Fruit fly (Drosophila melanogaster) whole organism, embryonic: ENCODE measurements around the gene PAN3.

Source experiments
- Atf3 ChIP-seq: fragments of 200-800 bp; sonication (Bioruptor generic); optimal IDR thresholded peaks from 3 replicates; lab custom pipeline; 2016; ENCODE audit warnings: missing biosample characterization, missing genetic modification characterization
- CG11456 ChIP-seq: fragments of 200-800 bp; sonication (Bioruptor generic); IDR thresholded peaks from 3 replicates; pipeline ENCODE4 v1.3.6; 2022; ENCODE audit warnings: missing biosample characterization, missing genetic modification characterization
- CG13624 ChIP-seq: fragments of 200-800 bp; sonication (Bioruptor generic); optimal IDR thresholded peaks from 2 replicates; lab custom pipeline; 2016; ENCODE audit warnings: missing biosample characterization, missing genetic modification characterization
- CG13894 ChIP-seq: fragments of 200-800 bp; sonication (Bioruptor generic); optimal IDR thresholded peaks from 3 replicates; lab custom pipeline; 2018; ENCODE audit warnings: missing biosample characterization, mild to moderate bottlenecking, missing genetic modification characterization, moderate library complexity
- CG16863 ChIP-seq: fragments of 200-800 bp; sonication (Bioruptor generic); optimal IDR thresholded peaks from 3 replicates; lab custom pipeline; 2016; ENCODE audit warnings: missing biosample characterization, missing genetic modification characterization
- CG1832 ChIP-seq: fragments of 200-800 bp; sonication (Bioruptor generic); optimal IDR thresholded peaks from 2 replicates; lab custom pipeline; 2017; ENCODE audit warnings: missing biosample characterization, mild to moderate bottlenecking, missing genetic modification characterization, inconsistent platforms
- CG2712 ChIP-seq: fragments of 200-800 bp; optimal IDR thresholded peaks from 3 replicates; lab custom pipeline; 2019; ENCODE audit warnings: missing biosample characterization, mild to moderate bottlenecking, missing genetic modification characterization, moderate library complexity
- CG32772 ChIP-seq: fragments of 200-800 bp; sonication (Bioruptor generic); IDR thresholded peaks from 2 replicates; pipeline ENCODE4 v1.3.6; 2022; ENCODE audit warnings: missing biosample characterization, missing genetic modification characterization
- CG3995 ChIP-seq: fragments of 200-800 bp; sonication (Bioruptor generic); optimal IDR thresholded peaks from 3 replicates; lab custom pipeline; 2016; ENCODE audit warnings: missing biosample characterization, missing genetic modification characterization
- CG4328 ChIP-seq: fragments of 200-800 bp; sonication (Bioruptor generic); optimal IDR thresholded peaks from 3 replicates; lab custom pipeline; 2017; ENCODE audit warnings: missing biosample characterization, missing genetic modification reagents, missing genetic modification characterization
- CG5245 ChIP-seq: fragments of 200-800 bp; sonication (Bioruptor generic); optimal IDR thresholded peaks from 3 replicates; lab custom pipeline; 2016; ENCODE audit warnings: missing biosample characterization, missing genetic modification characterization
- CG5953 ChIP-seq: fragments of 200-800 bp; sonication (Bioruptor generic); IDR thresholded peaks from 2 replicates; pipeline ENCODE4 v1.3.6; 2022; ENCODE audit warnings: missing biosample characterization, missing genetic modification characterization
- CG6272 ChIP-seq: fragments of 200-800 bp; sonication (Bioruptor generic); IDR thresholded peaks from 2 replicates; pipeline ENCODE4 v1.3.6; 2022; ENCODE audit warnings: missing biosample characterization, missing genetic modification characterization
- CG7357 ChIP-seq: fragments of 200-800 bp; sonication (Bioruptor generic); IDR thresholded peaks from 3 replicates; pipeline ENCODE4 v1.3.6; 2022; ENCODE audit warnings: missing biosample characterization, missing genetic modification characterization
- CG7786 ChIP-seq: fragments of 200-800 bp; sonication (Bioruptor generic); optimal IDR thresholded peaks from 2 replicates; lab custom pipeline; 2016; ENCODE audit warnings: missing biosample characterization, missing genetic modification characterization
- CG7987 ChIP-seq: fragments of 200-800 bp; sonication (Bioruptor generic); optimal IDR thresholded peaks from 2 replicates; lab custom pipeline; 2018; ENCODE audit warnings: missing biosample characterization, mild to moderate bottlenecking, missing genetic modification characterization, moderate library complexity
- CG8290 ChIP-seq, 3 experiments: fragments of 200-800 bp; sonication (Bioruptor generic); optimal IDR thresholded peaks; 2 replicates each; lab custom pipeline; 2016 to 2019; ENCODE audit warnings: missing biosample characterization in 3 of 3, missing genetic modification characterization in 3 of 3, mild to moderate bottlenecking in 2 of 3, moderate library complexity in 1 of 3
- Camta ChIP-seq: fragments of 200-800 bp; sonication (Bioruptor generic); optimal IDR thresholded peaks from 2 replicates; lab custom pipeline; 2016; ENCODE audit warnings: missing biosample characterization, missing genetic modification characterization
- Chrac-16 ChIP-seq: fragments of 200-800 bp; sonication (Bioruptor generic); optimal IDR thresholded peaks from 3 replicates; lab custom pipeline; 2016; ENCODE audit warnings: missing biosample characterization, missing genetic modification characterization
- Deaf1 ChIP-seq: fragments of 200-800 bp; optimal IDR thresholded peaks from 3 replicates; lab custom pipeline; 2019; ENCODE audit warnings: missing biosample characterization, mild to moderate bottlenecking, missing genetic modification characterization, moderate library complexity
- Dref ChIP-seq: fragments of 200-800 bp; sonication (Bioruptor generic); IDR thresholded peaks from 2 replicates; pipeline ENCODE4 v1.3.6; 2022; ENCODE audit warnings: missing biosample characterization, missing genetic modification characterization
- Drgx ChIP-seq: fragments of 200-800 bp; sonication (Bioruptor generic); IDR thresholded peaks from 2 replicates; pipeline ENCODE4 v1.3.6; 2022; ENCODE audit warnings: missing biosample characterization, missing genetic modification characterization
- ERR ChIP-seq: fragments of 200-800 bp; sonication (Bioruptor generic); optimal IDR thresholded peaks from 2 replicates; lab custom pipeline; 2016; ENCODE audit warnings: missing biosample characterization, missing genetic modification characterization
- Eip74EF ChIP-seq, 2 experiments: fragments of 200-800 bp in 1 of 2; fragments of >200 bp in 1 of 2; sonication (Bioruptor generic) in 1 of 2; optimal IDR thresholded peaks; 2 replicates each; lab custom pipeline; 2017 to 2019; ENCODE audit warnings: missing biosample characterization in 2 of 2, missing genetic modification characterization in 2 of 2, mild to moderate bottlenecking in 1 of 2, moderate library complexity in 1 of 2
- Fer2 ChIP-seq: fragments of 200-800 bp; sonication (Bioruptor generic); optimal IDR thresholded peaks from 2 replicates; lab custom pipeline; 2018; ENCODE audit warnings: missing biosample characterization, mild to moderate bottlenecking, missing genetic modification characterization, moderate library complexity
- Gug ChIP-seq: fragments of 200-800 bp; sonication (Bioruptor generic); IDR thresholded peaks from 4 replicates; pipeline ENCODE4 v1.3.6; 2022; ENCODE audit warnings: missing biosample characterization, missing genetic modification characterization
- H15 ChIP-seq: fragments of 200-800 bp; sonication (Bioruptor generic); IDR thresholded peaks from 3 replicates; pipeline ENCODE4 v1.3.6; 2022; ENCODE audit warnings: missing biosample characterization, missing genetic modification characterization
- HmgD ChIP-seq: fragments of 200-800 bp; sonication (Bioruptor generic); optimal IDR thresholded peaks from 3 replicates; lab custom pipeline; 2016; ENCODE audit warnings: missing biosample characterization, missing genetic modification characterization
- Med ChIP-seq: fragments of 200-800 bp; sonication (Bioruptor generic); peaks from one replicate; lab custom pipeline; 2016; ENCODE audit warnings: missing biosample characterization, missing genetic modification characterization, mild to moderate bottlenecking, inconsistent platforms, moderate library complexity
- Six4 ChIP-seq: fragments of 200-800 bp; sonication (Bioruptor generic); optimal IDR thresholded peaks from 2 replicates; lab custom pipeline; 2016; ENCODE audit warnings: missing biosample characterization, missing genetic modification characterization
- Tbp ChIP-seq: fragments of >200 bp; optimal IDR thresholded peaks from 2 replicates; lab custom pipeline; 2018; ENCODE audit warnings: missing biosample characterization, missing genetic modification characterization
- ap ChIP-seq: fragments of 200-800 bp; sonication (Bioruptor generic); IDR thresholded peaks from 2 replicates; pipeline ENCODE4 v1.3.6; 2022; ENCODE audit warnings: missing biosample characterization, missing genetic modification characterization
- ase ChIP-seq: fragments of 200-800 bp; sonication (Bioruptor generic); IDR thresholded peaks from 3 replicates; pipeline ENCODE4 v1.3.6; 2022; ENCODE audit warnings: missing biosample characterization, missing genetic modification characterization
- crp ChIP-seq, 2 experiments: fragments of 200-800 bp; sonication (Bioruptor generic); optimal IDR thresholded peaks; 2 replicates in 1 of 2; 3 replicates in 1 of 2; lab custom pipeline; 2017; ENCODE audit warnings: missing biosample characterization in 2 of 2, missing genetic modification characterization in 2 of 2, mild to moderate bottlenecking in 1 of 2, moderate library complexity in 1 of 2
- cwo ChIP-seq: fragments of 200-800 bp; sonication (Bioruptor generic); optimal IDR thresholded peaks from 3 replicates; lab custom pipeline; 2017; ENCODE audit warnings: missing biosample characterization, missing genetic modification characterization, mild to moderate bottlenecking, moderate library complexity, missing genetic modification reagents
- dmrt99B ChIP-seq: fragments of 200-800 bp; sonication (Bioruptor generic); optimal IDR thresholded peaks from 2 replicates; lab custom pipeline; 2018; ENCODE audit warnings: missing biosample characterization, mild to moderate bottlenecking, missing genetic modification characterization, moderate library complexity
- dysf ChIP-seq: fragments of 200-800 bp; sonication (Bioruptor generic); IDR thresholded peaks from 3 replicates; pipeline ENCODE4 v1.3.6; 2022; ENCODE audit warnings: missing biosample characterization, missing genetic modification characterization
- hkb ChIP-seq, 2 experiments: fragments of 200-800 bp in 1 of 2; fragments of >200 bp in 1 of 2; sonication (Bioruptor generic) in 1 of 2; IDR thresholded peaks in 1 of 2; optimal IDR thresholded peaks in 1 of 2; 2 replicates each; pipeline versions ENCODE4 v1.3.6 to Lab custom; 2017 to 2022; ENCODE audit warnings: missing biosample characterization in 1 of 2, missing genetic modification characterization in 1 of 2
- insv ChIP-seq, 2 experiments: fragments of 200-800 bp; sonication (Bioruptor generic); optimal IDR thresholded peaks; 3 replicates each; lab custom pipeline; 2016 to 2018; ENCODE audit warnings: missing biosample characterization in 2 of 2, missing genetic modification characterization in 2 of 2
- inv ChIP-seq: fragments of 200-800 bp; sonication (Bioruptor generic); IDR thresholded peaks from 2 replicates; pipeline ENCODE4 v1.3.6; 2022; ENCODE audit warnings: missing biosample characterization, missing genetic modification characterization; ENCODE audit not compliant: partially characterized antibody
- lab ChIP-seq: fragments of 200-800 bp; sonication (Bioruptor generic); optimal IDR thresholded peaks from 3 replicates; lab custom pipeline; 2017; ENCODE audit warnings: missing biosample characterization, missing genetic modification characterization, mild to moderate bottlenecking, moderate library complexity, missing genetic modification reagents
- nau ChIP-seq: fragments of 200-800 bp; sonication (Bioruptor generic); optimal IDR thresholded peaks from 3 replicates; lab custom pipeline; 2017; ENCODE audit warnings: missing biosample characterization, mild to moderate bottlenecking, missing genetic modification characterization, missing genetic modification reagents
- onecut ChIP-seq: fragments of 200-800 bp; sonication (Bioruptor generic); IDR thresholded peaks from 2 replicates; pipeline ENCODE4 v1.3.6; 2022; ENCODE audit warnings: missing biosample characterization, missing genetic modification characterization
- peb ChIP-seq: fragments of 200-800 bp; sonication (Bioruptor generic); IDR thresholded peaks from 2 replicates; pipeline ENCODE4 v1.3.6; 2022; ENCODE audit warnings: missing biosample characterization, missing genetic modification characterization
- pita ChIP-seq: fragments of 200-800 bp; sonication (Bioruptor generic); optimal IDR thresholded peaks from 2 replicates; lab custom pipeline; 2017; ENCODE audit warnings: missing biosample characterization, mild to moderate bottlenecking, missing genetic modification characterization
- shn ChIP-seq: fragments of 200-800 bp; sonication (Bioruptor generic); optimal IDR thresholded peaks from 3 replicates; lab custom pipeline; 2016; ENCODE audit warnings: missing biosample characterization, missing genetic modification characterization
- ttk ChIP-seq: fragments of 200-800 bp; sonication (Bioruptor generic); IDR thresholded peaks from 2 replicates; pipeline ENCODE4 v2.1.2; 2022; ENCODE audit warnings: missing biosample characterization, missing genetic modification characterization
- vvl ChIP-seq: fragments of 200-800 bp; sonication (Bioruptor generic); IDR thresholded peaks from 2 replicates; pipeline ENCODE4 v1.3.6; 2022; ENCODE audit warnings: missing biosample characterization, missing genetic modification characterization
- wdn ChIP-seq: fragments of 200-800 bp; sonication (Bioruptor generic); IDR thresholded peaks from 2 replicates; pipeline ENCODE4 v1.3.6; 2022; ENCODE audit warnings: missing biosample characterization, missing genetic modification characterization
- zfh1 ChIP-seq: fragments of 200-800 bp; sonication (Bioruptor generic); IDR thresholded peaks from 3 replicates; pipeline ENCODE4 v1.3.6; 2022; ENCODE audit warnings: missing biosample characterization, missing genetic modification characterization

The PAN3 gene

DNA sequence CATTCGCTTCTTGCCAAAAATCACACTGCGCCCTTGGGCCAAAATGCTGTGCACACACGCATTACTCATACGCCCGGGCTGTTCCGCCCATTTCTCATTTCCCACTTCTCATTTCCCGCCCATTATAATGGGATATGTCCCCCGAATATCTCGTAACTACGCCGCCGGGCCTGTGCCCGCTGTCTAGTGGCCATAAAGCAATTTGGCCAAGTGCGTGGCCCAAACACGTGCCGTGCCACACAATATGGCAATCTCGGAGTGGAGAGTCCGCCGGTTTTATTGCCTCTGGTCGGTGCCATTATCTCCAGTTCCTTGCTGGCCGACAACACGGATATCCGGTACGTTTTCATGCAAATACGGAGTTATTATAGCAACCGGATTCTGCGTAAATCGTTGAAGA, 6.0 kb downstream of the PAN3 start (continued):
- TF ChIP-seq cwo (peak; percentile 57), Atf3 (GFP tag; lab: Kevin White, UChicago) (no peak), ase (GFP tag; lab: Robert Waterston, UW) (0 out of 3 replicates have a peak, but pooled peaks have one; percentile 27), Eip74EF (GFP tag; optimal IDR thresholded peaks at IDR 0.05; lab: Kevin White, UChicago) (no peak), CG2712 (tag; lab: Kevin White, UChicago) (no peak), pita (no peak), onecut (no peak), peb (no peak), Tbp (GFP tag; lab: Kevin White, UChicago) (no peak), CG5953 (GFP tag; lab: Robert Waterston, UW) (no peak), crp (GFP tag; optimal IDR thresholded peaks at IDR 0.05; lab: Kevin White, UChicago) (no peak), CG13894 (peak; percentile 34), Dref (GFP tag; lab: Robert Waterston, UW) (no peak), inv (GFP tag; lab: Robert Waterston, UW) (no peak), CG16863 (GFP tag; lab: Kevin White, UChicago) (no peak), CG8290 (GFP tag; optimal IDR thresholded peaks at IDR 0.05; lab: Kevin White, UChicago) (no peak), CG8290 (tag; optimal IDR thresholded peaks at IDR 0.05; lab: Kevin White, UChicago) (no peak), nau (GFP tag; lab: Kevin White, UChicago) (no peak), CG1832 (GFP tag; lab: Kevin White, UChicago) (no peak), lab (GFP tag; lab: Kevin White, UChicago) (no peak), CG4328 (no peak), CG7786 (GFP tag; lab: Kevin White, UChicago) (no peak), Chrac-16 (GFP tag; lab: Kevin White, UChicago) (no peak), Med (peak; percentile 64), Fer2 (tag; lab: Kevin White, UChicago) (no peak), CG6272 (no peak)

DNA sequence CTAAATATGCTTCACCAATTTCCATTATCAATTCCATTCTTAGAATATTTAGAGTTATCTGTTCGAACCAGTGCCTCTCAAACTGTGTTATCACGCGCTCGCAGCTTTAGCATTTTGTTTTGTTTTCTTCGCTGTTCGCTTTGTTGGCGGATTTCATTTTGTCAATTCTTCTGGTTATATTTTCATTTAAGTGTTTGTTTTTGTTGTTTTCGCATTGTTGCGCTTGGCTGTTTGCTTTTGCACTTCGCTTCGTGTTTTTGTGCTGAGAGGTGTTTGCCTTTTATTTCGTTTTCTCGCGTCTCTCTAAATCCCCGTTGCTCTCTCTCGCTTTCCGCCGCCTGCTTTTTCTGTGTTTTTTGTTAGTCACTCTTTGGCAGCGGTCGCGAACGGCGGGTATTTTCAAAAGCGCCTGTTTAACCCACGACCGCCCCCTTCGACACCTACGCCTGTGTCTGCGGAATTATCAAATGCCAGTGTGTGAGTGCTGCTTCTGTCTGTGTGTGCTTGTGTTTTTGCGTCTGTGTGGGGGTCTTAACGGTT, 6.7 kb downstream of the PAN3 start:
- TF ChIP-seq dmrt99B (tag; lab: Kevin White, UChicago) (peak; percentile 16), Drgx (peak; percentile 62), CG11456 (GFP tag; lab: Robert Waterston, UW) (peak; percentile 49; the same call in 2 of the 3 replicates), Deaf1 (tag; lab: Kevin White, UChicago) (peak; percentile 69), CG3995 (GFP tag; lab: Kevin White, UChicago) (peak; percentile 93), hkb (optimal IDR thresholded peaks at IDR 0.05; lab: Kevin White, UChicago) (no peak), hkb (GFP tag; IDR thresholded peaks at IDR 0.05; lab: Robert Waterston, UW) (peak; percentile 59), ERR (GFP tag; lab: Kevin White, UChicago) (peak; percentile 35), ap (GFP tag; lab: Robert Waterston, UW) (no peak), Camta (no peak), HmgD (GFP tag; lab: Kevin White, UChicago) (peak; percentile 5), insv (GFP tag; optimal IDR thresholded peaks at IDR 0.05; lab: Kevin White, UChicago) (no peak), vvl (GFP tag; lab: Robert Waterston, UW) (peak; percentile 75), CG7357 (GFP tag; lab: Robert Waterston, UW) (no peak), Gug (peak; percentile 27; the same call in 2 of the 4 replicates), Six4 (GFP tag; lab: Kevin White, UChicago) (no peak), shn (peak; percentile 8), CG13624 (peak; percentile 23), CG5245 (GFP tag; lab: Kevin White, UChicago) (peak; percentile 14), zfh1 (GFP tag; lab: Robert Waterston, UW) (0 out of 3 replicates have a peak, but pooled peaks have one; percentile 10), dysf (peak; percentile 54; the same call in 1 of the 3 replicates), ttk (GFP tag; lab: Robert Waterston, UW) (0 out of 2 replicates have a peak, but pooled peaks have one; percentile 34), CG7987 (peak; percentile 69), wdn (GFP tag; lab: Robert Waterston, UW) (peak; percentile 33; the same call in 1 of the 2 replicates), cwo (peak; percentile 72), H15 (GFP tag; lab: Robert Waterston, UW) (0 out of 3 replicates have a peak, but pooled peaks have one; percentile 35), CG32772 (peak; percentile 37; the same call in 1 of the 2 replicates)
